Worm (Caenorhabditis elegans): Measurements from ENCODE around the gene H38K22.9.
A peak's percentile ranks its signal among the peaks of the same experiment; 100 is the strongest.

Gene H38K22.9

ce11 chrIII:4300989-4301498 is 22.9 kb upstream of the H38K22.9 start, which contains the start of gene R10E4.11:
TSS of gene R10E4.11 (minus strand) at chrIII:4301039.
- TF ChIP-seq nhr-28 (tag; optimal IDR thresholded peaks at IDR 0.05), result no peak
- peak; percentile 13 for TF ChIP-seq ceh-39 (tag; optimal IDR thresholded peaks at IDR 0.05)

ce11 chrIII:4302293-4302692 is 21.7 kb upstream of the H38K22.9 start, which contains the start of gene R10E4.9:
TSS of gene R10E4.9 (minus strand) at chrIII:4302393.
- TF ChIP-seq drap-1 (GFP tag; optimal IDR thresholded peaks at IDR 0.05) (no peak), M03D4.4 (tag; optimal IDR thresholded peaks at IDR 0.05) (no peak), mab-5 (tag; optimal IDR thresholded peaks at IDR 0.05) (no peak), pha-4 (tag; optimal IDR thresholded peaks at IDR 0.05) (no peak), ces-1 (GFP tag; optimal IDR thresholded peaks at IDR 0.05) (no peak), ceh-39 (tag; optimal IDR thresholded peaks at IDR 0.05) (no peak), lin-32 (GFP tag; optimal IDR thresholded peaks at IDR 0.05) (no peak), zip-8 (tag; optimal IDR thresholded peaks at IDR 0.05) (no peak), sptf-1 (tag; optimal IDR thresholded peaks at IDR 0.05) (no peak), nhr-237 (tag; optimal IDR thresholded peaks at IDR 0.05) (no peak), unc-62 (GFP tag; optimal IDR thresholded peaks at IDR 0.05) (no peak), lsy-2 (tag; optimal IDR thresholded peaks at IDR 0.05) (no peak), nhr-76 (tag; optimal IDR thresholded peaks at IDR 0.05) (no peak), mls-2 (tag; optimal IDR thresholded peaks at IDR 0.05) (no peak), ceh-83 (GFP tag; optimal IDR thresholded peaks at IDR 0.05) (no peak), bed-3 (GFP tag; optimal IDR thresholded peaks at IDR 0.05) (no peak), ceh-43 (GFP tag; optimal IDR thresholded peaks at IDR 0.05) (no peak), ham-2 (GFP tag; optimal IDR thresholded peaks at IDR 0.05) (no peak), nhr-12 (tag; optimal IDR thresholded peaks at IDR 0.05) (no peak), unc-39 (tag; optimal IDR thresholded peaks at IDR 0.05) (no peak)

ce11 chrIII:4302780-4303179 is 21.2 kb upstream of the H38K22.9 start:
- no peak for TF ChIP-seq M03D4.4 (tag; optimal IDR thresholded peaks at IDR 0.05)
- no peak for TF ChIP-seq lin-13 (tag; optimal IDR thresholded peaks at IDR 0.05)
- TF ChIP-seq nhr-28 (tag; optimal IDR thresholded peaks at IDR 0.05), result no peak
- TF ChIP-seq drap-1 (GFP tag; optimal IDR thresholded peaks at IDR 0.05), result no peak
- TF ChIP-seq tbx-8 (GFP tag; optimal IDR thresholded peaks at IDR 0.05), result no peak
- no peak for TF ChIP-seq zip-8 (tag; optimal IDR thresholded peaks at IDR 0.05)
- no peak for TF ChIP-seq ces-1 (GFP tag; optimal IDR thresholded peaks at IDR 0.05)
- TF ChIP-seq lin-32 (GFP tag; optimal IDR thresholded peaks at IDR 0.05), result no peak
- no peak for TF ChIP-seq ceh-39 (tag; optimal IDR thresholded peaks at IDR 0.05)
- TF ChIP-seq bed-3 (GFP tag; optimal IDR thresholded peaks at IDR 0.05), result no peak
- TF ChIP-seq hlh-1 (tag; optimal IDR thresholded peaks at IDR 0.05), result no peak
- TF ChIP-seq ceh-83 (GFP tag; optimal IDR thresholded peaks at IDR 0.05), result no peak
- TF ChIP-seq ztf-11 (tag; optimal IDR thresholded peaks at IDR 0.05), result no peak
- no peak for TF ChIP-seq blmp-1 (tag; optimal IDR thresholded peaks at IDR 0.05)
- TF ChIP-seq lsy-2 (tag; optimal IDR thresholded peaks at IDR 0.05), result no peak
- TF ChIP-seq mep-1 (tag; optimal IDR thresholded peaks at IDR 0.05), result no peak

DNA sequence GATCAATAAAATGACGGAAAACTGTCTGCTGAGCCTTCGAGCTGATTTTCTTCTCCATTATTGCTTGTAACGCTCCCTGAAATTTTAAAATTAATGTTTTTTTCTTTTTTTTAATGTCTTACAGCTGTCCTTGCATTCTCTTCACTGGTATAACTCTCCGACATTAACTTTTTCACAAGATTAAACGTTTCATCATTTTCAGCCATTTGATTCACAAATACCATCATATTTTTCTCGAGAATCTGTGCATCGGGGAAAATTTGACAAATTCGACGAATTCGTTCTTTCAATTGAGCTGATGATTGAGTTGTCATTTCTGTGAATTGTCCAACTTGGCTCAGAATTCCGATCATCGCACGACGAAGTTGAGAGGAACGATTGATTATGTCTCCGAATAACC is 14.7 kb upstream of the H38K22.9 start:
- no peak for TF ChIP-seq mep-1 (tag; optimal IDR thresholded peaks at IDR 0.05)
- TF ChIP-seq M03D4.4 (tag; optimal IDR thresholded peaks at IDR 0.05), result no peak
- TF ChIP-seq ceh-83 (GFP tag; optimal IDR thresholded peaks at IDR 0.05), result no peak
- TF ChIP-seq flh-1 (GFP tag; optimal IDR thresholded peaks at IDR 0.05), result no peak
- no peak for TF ChIP-seq elt-3 (tag; optimal IDR thresholded peaks at IDR 0.05)
- no peak for TF ChIP-seq mls-2 (tag; optimal IDR thresholded peaks at IDR 0.05)
- TF ChIP-seq ceh-39 (tag; optimal IDR thresholded peaks at IDR 0.05), result no peak
- no peak for TF ChIP-seq mab-5 (tag; optimal IDR thresholded peaks at IDR 0.05)
- no peak for TF ChIP-seq hlh-1 (tag; optimal IDR thresholded peaks at IDR 0.05)
- no peak for TF ChIP-seq tbx-8 (GFP tag; optimal IDR thresholded peaks at IDR 0.05)
- TF ChIP-seq pha-4 (tag; optimal IDR thresholded peaks at IDR 0.05), result no peak
- TF ChIP-seq drap-1 (GFP tag; optimal IDR thresholded peaks at IDR 0.05), result no peak
- no peak for TF ChIP-seq blmp-1 (tag; optimal IDR thresholded peaks at IDR 0.05)
- TF ChIP-seq elt-1 (tag; optimal IDR thresholded peaks at IDR 0.05; ENCODE audit: borderline replicate concordance, insufficient read depth), result no peak
